Worm (Caenorhabditis elegans) whole organism, midembryonic: ENCODE data around the gene F36H12.4.
"Not testable (repeated sequence)": the region's sequence is repeated elsewhere in the genome, so short reads cannot be mapped to it uniquely, and the experiment has no call there.

Experiments
- T22C8.4 ChIP-seq: fragments of 200-800 bp; sonication (Bioruptor generic); IDR thresholded peaks from 2 replicates; pipeline ENCODE4 v1.3.6; 2022; ENCODE audit warnings: missing genetic modification characterization, missing compliant biosample characterization
- cog-1 ChIP-seq: sonication (generic microtip); optimal IDR thresholded peaks from 2 replicates; lab custom pipeline; 2016; ENCODE audit warnings: missing genetic modification characterization, missing compliant biosample characterization
- flt-1 ChIP-seq: fragments of 200-800 bp; sonication (Bioruptor generic); IDR thresholded peaks from 2 replicates; pipeline ENCODE4 v1.3.6; 2022; ENCODE audit warnings: missing genetic modification characterization, missing compliant biosample characterization
- klf-2 ChIP-seq: fragments of 200-800 bp; sonication (Bioruptor generic); conservative IDR thresholded peaks from 2 replicates; pipeline ENCODE4 v1.3.6; 2022; ENCODE audit warnings: missing genetic modification reagents, missing genetic modification characterization, missing compliant biosample characterization
- med-1 ChIP-seq: sonication (generic microtip); optimal IDR thresholded peaks from 2 replicates; lab custom pipeline; 2017; ENCODE audit warnings: missing genetic modification characterization, mild to moderate bottlenecking, missing compliant biosample characterization, antibody characterized with exemption, missing genetic modification reagents; ENCODE audit not compliant: insufficient read depth
- ref-1 ChIP-seq: fragments of 200-800 bp; sonication (Bioruptor generic); conservative IDR thresholded peaks from 2 replicates; pipeline ENCODE4 v1.3.6; 2022; ENCODE audit warnings: missing genetic modification reagents, missing genetic modification characterization, missing compliant biosample characterization
- tab-1 ChIP-seq: fragments of 200-800 bp; sonication (Bioruptor generic); IDR thresholded peaks from 2 replicates; pipeline ENCODE4 v1.3.6; 2022; ENCODE audit warnings: missing genetic modification characterization, missing compliant biosample characterization
- ztf-23 ChIP-seq: fragments of 200-800 bp; sonication (Bioruptor generic); IDR thresholded peaks from 2 replicates; pipeline ENCODE4 v1.3.6; 2022; ENCODE audit warnings: missing genetic modification reagents, missing genetic modification characterization, missing compliant biosample characterization
- ztf-29 ChIP-seq: fragments of 200-800 bp; sonication (Bioruptor generic); IDR thresholded peaks from 2 replicates; pipeline ENCODE4 v1.3.6; 2022; ENCODE audit warnings: missing genetic modification reagents, missing genetic modification characterization, missing compliant biosample characterization

Gene F36H12.4

DNA sequence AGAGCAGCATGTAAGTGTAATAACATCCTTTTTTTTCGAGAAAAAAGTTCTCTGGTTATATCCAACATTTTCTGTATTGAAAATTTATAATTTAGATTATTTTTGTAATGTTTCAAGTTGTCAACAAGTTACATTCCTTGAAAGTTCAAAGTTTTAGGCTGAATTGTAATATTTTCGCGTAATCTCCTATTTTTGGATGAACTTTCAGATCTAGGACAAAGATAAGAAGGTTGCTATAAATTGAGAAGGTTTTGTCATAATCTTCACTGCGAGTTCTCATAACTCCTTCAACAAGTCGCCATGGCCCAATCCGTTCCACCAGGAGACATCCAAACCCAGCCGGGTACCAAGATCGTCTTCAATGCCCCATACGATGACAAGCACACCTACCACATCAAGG lies 47.3 kb downstream of the F36H12.4 start, which contains the start of gene msp-65:
msp-65 (plus strand) TSS at position 301 of the 400 bp plus-strand sequence.
- TF ChIP-seq flt-1 (GFP tag; lab: Robert Waterston, UW); ztf-29; ref-1 (GFP tag; lab: Robert Waterston, UW): not testable (repeated sequence)

DNA sequence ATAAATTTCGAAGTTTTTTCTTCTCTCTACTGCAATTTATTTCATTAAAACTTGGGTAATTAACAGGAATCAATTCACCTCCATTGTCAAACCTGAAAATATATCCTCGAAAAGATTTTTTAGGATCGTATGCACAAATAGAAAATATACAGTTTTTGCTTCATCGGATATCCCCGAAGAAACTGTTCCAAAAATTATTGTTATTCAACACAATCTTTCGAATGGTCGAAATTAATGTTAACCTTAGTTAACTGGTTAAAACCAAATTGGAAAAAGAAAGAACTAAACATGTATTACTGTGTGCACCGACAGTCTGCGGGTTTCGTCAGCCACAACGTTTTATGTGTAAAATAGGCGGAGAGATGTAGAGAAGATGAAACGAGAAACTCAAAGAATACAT lies 48.2 kb downstream of the F36H12.4 start:
- TF ChIP-seq med-1 (GFP tag; lab: Kevin White, UChicago): no peak
- no peak for TF ChIP-seq T22C8.4 (GFP tag; lab: Robert Waterston, UW)
- no peak for TF ChIP-seq tab-1 (GFP tag; lab: Robert Waterston, UW)
- no peak for TF ChIP-seq ref-1 (GFP tag; lab: Robert Waterston, UW)
- no peak for TF ChIP-seq ztf-29
- TF ChIP-seq klf-2 (GFP tag; lab: Robert Waterston, UW): no peak
- no peak for TF ChIP-seq cog-1 (tag; lab: Kevin White, UChicago)
- no peak for TF ChIP-seq ztf-23
- no peak for TF ChIP-seq flt-1 (GFP tag; lab: Robert Waterston, UW)

DNA sequence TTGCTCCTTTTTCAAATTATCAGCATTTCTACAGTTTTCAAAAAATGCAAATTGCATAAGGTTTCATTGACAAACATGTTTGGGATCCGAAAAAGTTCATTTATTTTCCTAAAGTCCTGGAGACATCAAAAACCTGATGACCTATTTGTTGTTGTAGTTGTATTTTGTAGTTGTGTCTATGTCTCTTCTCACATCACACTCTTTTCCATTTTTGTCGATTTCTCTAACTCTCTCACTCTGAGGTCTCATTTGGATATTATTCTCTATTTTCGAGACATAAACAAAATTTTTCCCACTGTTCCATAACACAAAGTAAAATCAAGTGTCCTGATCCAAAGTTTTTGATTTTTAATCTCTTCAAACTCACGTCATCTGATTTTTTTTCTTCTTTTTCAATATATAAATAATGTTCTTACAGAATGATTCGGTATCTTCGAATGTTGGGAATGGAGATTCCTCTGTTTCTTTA lies 50.0 kb downstream of the F36H12.4 start, which contains the start of gene slc-46A:
slc-46A (plus strand) TSS at position 419 of the 469 bp plus-strand sequence.
- TF ChIP-seq cog-1 (tag; lab: Kevin White, UChicago): no peak
- TF ChIP-seq flt-1 (GFP tag; lab: Robert Waterston, UW): no peak
- TF ChIP-seq klf-2 (GFP tag; lab: Robert Waterston, UW): no peak
- TF ChIP-seq ztf-23: no peak
- TF ChIP-seq ref-1 (GFP tag; lab: Robert Waterston, UW): no peak
- no peak for TF ChIP-seq T22C8.4 (GFP tag; lab: Robert Waterston, UW)
- TF ChIP-seq ztf-29: no peak
- TF ChIP-seq tab-1 (GFP tag; lab: Robert Waterston, UW): no peak
